Worm (Caenorhabditis elegans): Measurements from ENCODE around the gene chil-6.

Gene chil-6

DNA sequence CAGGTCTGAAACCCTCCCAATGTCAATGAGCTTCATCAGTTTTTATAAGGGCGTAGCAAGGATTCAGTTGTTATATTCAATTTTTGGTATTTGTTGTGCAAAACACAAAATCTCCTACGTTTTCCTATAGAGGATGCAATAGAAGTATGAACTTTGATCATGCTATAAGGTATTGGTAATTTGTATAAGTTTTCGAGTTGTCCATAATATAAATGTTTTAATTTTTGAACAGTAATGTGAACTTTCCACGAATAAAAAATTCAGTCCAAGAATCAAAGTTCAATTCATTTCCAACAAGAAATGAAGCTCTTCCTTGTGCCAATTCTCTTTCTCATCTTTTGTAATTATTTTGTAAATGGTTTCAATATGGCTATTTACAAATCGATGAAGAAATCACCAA, 26.7 kb downstream of the chil-6 start, which contains the start of gene ZK938.12:
TSS of gene ZK938.12 (plus strand) at position 301 of the 400 bp plus-strand sequence.
- no peak for TF ChIP-seq grh-1 (GFP tag; IDR thresholded peaks at IDR 0.05)
- no peak for TF ChIP-seq unc-98 (GFP tag; IDR thresholded peaks at IDR 0.05)
- TF ChIP-seq efl-1 (optimal IDR thresholded peaks at IDR 0.05), result no peak
- TF ChIP-seq efl-1 (GFP tag; optimal IDR thresholded peaks at IDR 0.05 in 1 of 2), result no peak
- TF ChIP-seq snu-23 (GFP tag; optimal IDR thresholded peaks at IDR 0.05), result no peak
- no peak for TF ChIP-seq nhr-20 (tag; optimal IDR thresholded peaks at IDR 0.05)

DNA sequence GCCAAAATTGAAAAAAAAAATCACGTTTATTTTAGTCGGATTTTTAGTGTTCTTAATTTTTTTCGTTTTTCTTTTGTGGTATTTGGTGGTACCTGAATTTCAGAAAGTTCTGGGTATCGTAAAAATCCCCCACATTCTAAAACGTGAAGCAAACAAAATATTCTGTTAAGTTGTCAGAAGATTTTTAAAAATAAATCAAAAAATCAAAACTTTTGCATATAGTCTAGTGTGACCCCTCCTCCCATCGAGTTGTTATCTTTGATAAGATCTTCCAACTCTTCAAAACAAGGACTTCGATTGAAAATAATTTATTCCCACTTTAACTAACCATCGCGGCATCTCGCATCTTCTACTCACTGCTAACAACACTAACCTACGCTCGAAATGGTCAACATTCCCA, 28.6 kb downstream of the chil-6 start, which contains the start of gene ZK938.1:
TSS of gene ZK938.1 (plus strand) at position 301 of the 400 bp plus-strand sequence.
- TF ChIP-seq nhr-28 (tag; optimal IDR thresholded peaks at IDR 0.05) (no peak), efl-1 (optimal IDR thresholded peaks at IDR 0.05) (no peak), efl-1 (GFP tag; optimal IDR thresholded peaks at IDR 0.05 in 1 of 2) (peak in 1 of 2 experiments; percentile 25)

DNA sequence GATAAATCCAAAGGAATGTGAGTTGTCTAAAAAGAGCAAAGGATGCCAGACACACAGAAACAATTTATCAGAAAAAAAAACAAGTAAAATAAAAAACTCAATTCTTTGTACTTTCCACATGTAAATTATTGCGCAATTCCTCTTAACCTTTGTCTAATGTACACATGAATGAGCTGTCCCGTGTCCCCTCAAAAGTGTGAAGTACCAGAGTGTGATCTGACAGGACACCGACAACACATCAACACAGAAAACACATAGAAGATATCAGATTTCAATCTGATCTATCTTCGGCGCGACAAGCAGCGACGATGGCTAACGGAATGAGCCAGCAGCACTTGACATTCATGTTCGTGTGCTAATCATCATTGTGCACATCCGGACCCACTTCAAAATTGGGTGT, 29.2 kb downstream of the chil-6 start:
- TF ChIP-seq fkh-10 (GFP tag; optimal IDR thresholded peaks at IDR 0.05) (no peak), mef-2 (tag; optimal IDR thresholded peaks at IDR 0.05) (no peak), mab-9 (GFP tag; IDR thresholded peaks at IDR 0.05) (no peak), tbx-2 (tag; optimal IDR thresholded peaks at IDR 0.05) (no peak), elt-2 (tag; optimal IDR thresholded peaks at IDR 0.05) (no peak), snu-23 (GFP tag; optimal IDR thresholded peaks at IDR 0.05) (no peak), fkh-4 (tag; optimal IDR thresholded peaks at IDR 0.05; ENCODE audit: borderline replicate concordance) (no peak), nhr-77 (tag; optimal IDR thresholded peaks at IDR 0.05) (no peak), nhr-11 (tag; optimal IDR thresholded peaks at IDR 0.05) (no peak), ceh-88 (GFP tag; IDR thresholded peaks at IDR 0.05) (no peak), zip-4 (GFP tag; optimal IDR thresholded peaks at IDR 0.05) (no peak)

DNA sequence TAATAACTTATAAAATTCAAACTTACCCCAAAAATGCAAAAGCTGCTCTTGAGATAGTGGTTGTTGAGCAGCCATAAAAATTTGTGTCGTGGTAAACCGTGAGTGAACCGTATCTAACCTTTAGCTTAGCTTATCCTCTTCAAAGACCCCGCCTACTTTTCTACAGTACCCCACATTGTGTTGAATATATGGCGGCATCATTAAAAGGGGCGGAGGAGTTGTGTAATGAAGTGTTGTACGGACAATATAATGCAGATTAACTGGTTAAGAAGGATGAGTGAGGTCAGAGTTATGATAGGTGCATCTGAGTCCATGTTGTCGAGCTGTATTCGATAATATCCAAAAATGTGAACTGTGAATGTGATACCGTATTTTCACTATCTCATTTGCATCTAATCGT, 29.8 kb downstream of the chil-6 start, which contains the start of gene eyg-1:
TSS of gene eyg-1 (minus strand) at position 101 of the 400 bp plus-strand sequence.
- no peak for TF ChIP-seq nhr-77 (tag; optimal IDR thresholded peaks at IDR 0.05)
- TF ChIP-seq lin-39 (tag; optimal IDR thresholded peaks at IDR 0.05), result no peak
- TF ChIP-seq mab-9 (GFP tag; IDR thresholded peaks at IDR 0.05), result no peak
- TF ChIP-seq pag-3 (tag; optimal IDR thresholded peaks at IDR 0.05; ENCODE audit: borderline replicate concordance, insufficient read depth), result no peak

DNA sequence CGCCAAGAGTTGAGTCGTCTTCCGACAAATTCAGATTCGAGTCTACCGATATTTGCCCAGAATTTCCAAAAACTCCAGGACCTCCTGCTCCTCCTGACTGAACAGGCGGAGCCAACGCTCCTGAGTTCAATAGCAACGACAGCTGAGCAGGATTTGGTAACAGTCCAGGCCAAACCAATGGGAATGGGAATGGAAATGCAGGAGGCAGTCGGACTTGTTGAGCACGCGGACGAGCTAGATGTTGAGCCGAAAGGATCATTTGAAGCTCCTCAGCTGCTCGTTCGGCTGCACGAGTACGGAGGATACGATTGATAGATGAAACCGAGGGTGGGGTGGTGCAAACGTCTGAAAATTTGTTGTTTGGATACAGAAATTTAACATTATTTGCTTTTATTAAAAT, 30.7 kb downstream of the chil-6 start:
- TF ChIP-seq efl-1 (optimal IDR thresholded peaks at IDR 0.05) (no peak), efl-1 (GFP tag; optimal IDR thresholded peaks at IDR 0.05 in 1 of 2) (peak in 1 of 2 experiments; percentile 59), aha-1 (tag; optimal IDR thresholded peaks at IDR 0.05) (no peak)

DNA sequence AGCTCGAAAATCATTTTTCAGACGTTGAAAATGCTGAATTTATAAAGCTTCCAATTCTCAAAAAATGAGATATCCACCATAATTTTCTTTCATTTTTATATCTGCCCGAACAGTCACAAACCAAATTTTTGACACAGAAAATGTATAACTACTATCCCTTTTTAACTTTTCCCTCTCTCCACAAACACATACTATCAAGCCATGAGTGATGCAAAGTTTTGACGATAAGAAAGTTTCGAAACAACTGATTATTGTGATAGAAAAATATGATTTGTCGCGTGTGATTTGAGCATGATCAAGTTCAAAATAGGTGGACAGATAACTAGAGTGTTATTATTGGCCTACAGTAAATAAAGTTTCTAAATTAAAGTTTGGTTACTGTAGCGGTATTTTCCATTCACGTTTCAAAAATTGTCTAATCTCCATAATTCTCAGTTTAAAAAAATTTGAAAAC, 50.1 kb downstream of the chil-6 start, which contains the start of gene cyp-13A8:
TSS of gene cyp-13A8 (minus strand) at position 51 of the 454 bp plus-strand sequence.
- no peak for TF ChIP-seq vab-15 (tag; optimal IDR thresholded peaks at IDR 0.05)
- no peak for TF ChIP-seq unc-98 (GFP tag; IDR thresholded peaks at IDR 0.05)
- TF ChIP-seq jun-1 (tag; optimal IDR thresholded peaks at IDR 0.05), result no peak
- TF ChIP-seq nhr-76 (tag; optimal IDR thresholded peaks at IDR 0.05), result no peak
- no peak for TF ChIP-seq nhr-12 (tag; optimal IDR thresholded peaks at IDR 0.05)
- TF ChIP-seq nhr-237 (tag; optimal IDR thresholded peaks at IDR 0.05), result no peak
- no peak for TF ChIP-seq alr-1 (tag; optimal IDR thresholded peaks at IDR 0.05; ENCODE audit: borderline replicate concordance)
- TF ChIP-seq C16A3.4 (tag; optimal IDR thresholded peaks at IDR 0.05), result no peak
- TF ChIP-seq pag-3 (tag; optimal IDR thresholded peaks at IDR 0.05; ENCODE audit: borderline replicate concordance, insufficient read depth), result no peak
- no peak for TF ChIP-seq sup-37 (GFP tag; optimal IDR thresholded peaks at IDR 0.05)
- no peak for TF ChIP-seq zip-4 (GFP tag; optimal IDR thresholded peaks at IDR 0.05)
- no peak for TF ChIP-seq hpl-2 (GFP tag; optimal IDR thresholded peaks at IDR 0.05)
- no peak for TF ChIP-seq lin-13 (GFP tag; optimal IDR thresholded peaks at IDR 0.05)
- TF ChIP-seq mef-2 (tag; optimal IDR thresholded peaks at IDR 0.05), result no peak
- no peak for TF ChIP-seq irx-1 (tag; optimal IDR thresholded peaks at IDR 0.05)
- TF ChIP-seq fkh-4 (tag; optimal IDR thresholded peaks at IDR 0.05; ENCODE audit: borderline replicate concordance), result no peak
- no peak for TF ChIP-seq zag-1 (tag; optimal IDR thresholded peaks at IDR 0.05)
- no peak for TF ChIP-seq hlh-4 (tag; optimal IDR thresholded peaks at IDR 0.05)
- peak in 1 of 2 experiments; percentile 39 for TF ChIP-seq lin-35 (GFP tag; optimal IDR thresholded peaks at IDR 0.05)
- no peak for TF ChIP-seq nhr-11 (tag; optimal IDR thresholded peaks at IDR 0.05)
- TF ChIP-seq ces-1 (GFP tag; optimal IDR thresholded peaks at IDR 0.05), result no peak
- no peak for TF ChIP-seq aly-2 (tag; optimal IDR thresholded peaks at IDR 0.05)
- TF ChIP-seq lin-15B (tag; optimal IDR thresholded peaks at IDR 0.05), result no peak
- no peak for TF ChIP-seq ztf-11 (tag; optimal IDR thresholded peaks at IDR 0.05)
- TF ChIP-seq elt-2 (tag; optimal IDR thresholded peaks at IDR 0.05), result peak; percentile 66
- TF ChIP-seq skn-1 (tag; optimal IDR thresholded peaks at IDR 0.05), result no peak
- no peak for TF ChIP-seq mdl-1 (tag; optimal IDR thresholded peaks at IDR 0.05)
- no peak for TF ChIP-seq lsy-2 (tag; optimal IDR thresholded peaks at IDR 0.05)
- no peak for TF ChIP-seq ceh-82 (tag; optimal IDR thresholded peaks at IDR 0.05)
